Fruit fly (Drosophila melanogaster) whole organism, prepupa: ENCODE results near the gene Cyp4ac3.

Experiments
- Blimp-1 ChIP-seq: fragments of 200-800 bp; sonication (Bioruptor generic); optimal IDR thresholded peaks from 3 replicates; lab custom pipeline; 2017; ENCODE audit warnings: missing biosample characterization, missing genetic modification characterization, mild to moderate bottlenecking, moderate library complexity, missing genetic modification reagents
- CG10631 ChIP-seq: fragments of 200-800 bp; sonication (Bioruptor generic); optimal IDR thresholded peaks from 2 replicates; lab custom pipeline; 2016; ENCODE audit warnings: missing biosample characterization, missing genetic modification characterization
- CG10669 ChIP-seq: fragments of 200-800 bp; sonication (Bioruptor generic); optimal IDR thresholded peaks from 3 replicates; lab custom pipeline; 2018; ENCODE audit warnings: missing biosample characterization, mild to moderate bottlenecking, missing genetic modification characterization, moderate library complexity
- CG11294 ChIP-seq: fragments of 200-800 bp; sonication (Bioruptor generic); IDR thresholded peaks from 2 replicates; pipeline ENCODE4 v1.3.6; 2022; ENCODE audit warnings: missing biosample characterization, missing genetic modification characterization
- CG11762 ChIP-seq: fragments of 200-800 bp; sonication (Bioruptor generic); optimal IDR thresholded peaks from 3 replicates; lab custom pipeline; 2016; ENCODE audit warnings: missing biosample characterization, missing genetic modification characterization; ENCODE audit not compliant: insufficient read depth
- CG11902 ChIP-seq: fragments of 200-800 bp; sonication (Bioruptor generic); optimal IDR thresholded peaks from 3 replicates; lab custom pipeline; 2016; ENCODE audit warnings: missing biosample characterization, missing genetic modification characterization
- CG15336 ChIP-seq: fragments of 200-800 bp; sonication (Bioruptor generic); IDR thresholded peaks from 2 replicates; pipeline ENCODE4 v1.3.6; 2022; ENCODE audit warnings: missing biosample characterization, missing genetic modification characterization
- CG1621 ChIP-seq: fragments of 200-800 bp; sonication (Bioruptor generic); optimal IDR thresholded peaks from 3 replicates; lab custom pipeline; 2018; ENCODE audit warnings: missing biosample characterization, mild to moderate bottlenecking, missing genetic modification characterization
- CG3032 ChIP-seq: fragments of 200-800 bp; optimal IDR thresholded peaks from 2 replicates; lab custom pipeline; 2019; ENCODE audit warnings: missing biosample characterization, mild to moderate bottlenecking, missing genetic modification characterization, moderate library complexity
- CG31627 ChIP-seq: fragments of 200-800 bp; sonication (Bioruptor generic); optimal IDR thresholded peaks from 3 replicates; lab custom pipeline; 2016; ENCODE audit warnings: missing biosample characterization, missing genetic modification characterization
- CG32006 ChIP-seq: fragments of 200-800 bp; sonication (Bioruptor generic); optimal IDR thresholded peaks from 3 replicates; lab custom pipeline; 2017; ENCODE audit warnings: missing biosample characterization, mild to moderate bottlenecking, missing genetic modification characterization
- CG34406 ChIP-seq: fragments of 200-800 bp; sonication (Bioruptor generic); optimal IDR thresholded peaks from 3 replicates; lab custom pipeline; 2016; ENCODE audit warnings: missing biosample characterization, missing genetic modification characterization
- CG3919 ChIP-seq: fragments of 200-800 bp; sonication (Bioruptor generic); optimal IDR thresholded peaks from 3 replicates; lab custom pipeline; 2016; ENCODE audit warnings: missing biosample characterization, missing genetic modification characterization
- CG4318 ChIP-seq: fragments of 200-800 bp; sonication (Bioruptor generic); optimal IDR thresholded peaks from 3 replicates; lab custom pipeline; 2017; ENCODE audit warnings: missing biosample characterization, mild to moderate bottlenecking, missing genetic modification characterization
- CG6163 ChIP-seq: fragments of 200-800 bp; sonication (Bioruptor generic); IDR thresholded peaks from 3 replicates; pipeline ENCODE4 v1.3.6; 2022; ENCODE audit warnings: missing biosample characterization, missing genetic modification characterization
- CG6276 ChIP-seq: fragments of 200-800 bp; sonication (Bioruptor generic); optimal IDR thresholded peaks from 2 replicates; lab custom pipeline; 2017; ENCODE audit warnings: missing biosample characterization, mild to moderate bottlenecking, missing genetic modification characterization
- CG6792 ChIP-seq: fragments of 200-800 bp; sonication (Bioruptor generic); optimal IDR thresholded peaks from 3 replicates; lab custom pipeline; 2016; ENCODE audit warnings: missing biosample characterization, missing genetic modification characterization
- CG6808 ChIP-seq: fragments of 200-800 bp; sonication (Bioruptor generic); optimal IDR thresholded peaks from 3 replicates; lab custom pipeline; 2017; ENCODE audit warnings: missing biosample characterization, missing genetic modification characterization, mild to moderate bottlenecking, moderate library complexity, missing genetic modification reagents
- CG6854 ChIP-seq: fragments of 200-800 bp; sonication (Bioruptor generic); optimal IDR thresholded peaks from 2 replicates; lab custom pipeline; 2017; ENCODE audit warnings: missing biosample characterization, mild to moderate bottlenecking, missing genetic modification characterization
- CG7368 ChIP-seq: fragments of 200-800 bp; sonication (Bioruptor generic); optimal IDR thresholded peaks from 3 replicates; lab custom pipeline; 2016; ENCODE audit warnings: missing biosample characterization, missing genetic modification characterization
- CG8319 ChIP-seq: fragments of 200-800 bp; sonication (Bioruptor generic); optimal IDR thresholded peaks from 3 replicates; lab custom pipeline; 2016; ENCODE audit warnings: missing biosample characterization, missing genetic modification characterization
- CG8632 ChIP-seq: fragments of 200-800 bp; sonication (Bioruptor generic); optimal IDR thresholded peaks from 3 replicates; lab custom pipeline; 2016; ENCODE audit warnings: missing biosample characterization, missing genetic modification characterization
- CG9139 ChIP-seq: fragments of 200-800 bp; sonication (Bioruptor generic); optimal IDR thresholded peaks from 3 replicates; lab custom pipeline; 2017; ENCODE audit warnings: missing biosample characterization, mild to moderate bottlenecking, missing genetic modification characterization
- Eip75B ChIP-seq: fragments of 200-800 bp; sonication (Bioruptor generic); optimal IDR thresholded peaks from 3 replicates; lab custom pipeline; 2016; ENCODE audit warnings: missing biosample characterization, missing genetic modification characterization
- Eip78C ChIP-seq: fragments of 200-800 bp; sonication (Bioruptor generic); peaks from one replicate; lab custom pipeline; 2016; ENCODE audit warnings: missing biosample characterization, missing genetic modification characterization
- Gug ChIP-seq: fragments of 200-800 bp; sonication (Bioruptor generic); IDR thresholded peaks from 2 replicates; pipeline ENCODE4 v1.3.6; 2022; ENCODE audit warnings: missing biosample characterization, missing genetic modification characterization
- Hr38 ChIP-seq: sonication (Bioruptor generic); optimal IDR thresholded peaks from 2 replicates; lab custom pipeline; 2016; ENCODE audit warnings: missing biosample characterization, missing genetic modification characterization
- Hr39 ChIP-seq: fragments of 200-800 bp; sonication (Bioruptor generic); optimal IDR thresholded peaks from 2 replicates; lab custom pipeline; 2016; ENCODE audit warnings: missing biosample characterization, missing genetic modification characterization
- Hr4 ChIP-seq: fragments of 200-800 bp; sonication (Bioruptor generic); optimal IDR thresholded peaks from 3 replicates; lab custom pipeline; 2016; ENCODE audit warnings: missing biosample characterization, missing genetic modification characterization
- Lpt ChIP-seq: fragments of 200-800 bp; sonication (Bioruptor generic); optimal IDR thresholded peaks from 3 replicates; lab custom pipeline; 2016; ENCODE audit warnings: missing biosample characterization, missing genetic modification characterization
- Met ChIP-seq: fragments of 200-800 bp; sonication (Bioruptor generic); optimal IDR thresholded peaks from 3 replicates; lab custom pipeline; 2016; ENCODE audit warnings: missing biosample characterization, missing genetic modification characterization
- OdsH ChIP-seq: fragments of 200-800 bp; sonication (Bioruptor generic); optimal IDR thresholded peaks from 3 replicates; lab custom pipeline; 2016; ENCODE audit warnings: missing biosample characterization, missing genetic modification characterization
- Smox ChIP-seq: fragments of 200-800 bp; sonication (Bioruptor generic); optimal IDR thresholded peaks from 3 replicates; lab custom pipeline; 2016; ENCODE audit warnings: missing biosample characterization, missing genetic modification characterization
- Sox102F ChIP-seq: fragments of 200-800 bp; sonication (Bioruptor generic); optimal IDR thresholded peaks from 2 replicates; lab custom pipeline; 2016; ENCODE audit warnings: missing biosample characterization, mild to moderate bottlenecking, missing genetic modification characterization
- Sox14 ChIP-seq: fragments of 200-800 bp; sonication (Bioruptor generic); optimal IDR thresholded peaks from 3 replicates; lab custom pipeline; 2016; ENCODE audit warnings: missing biosample characterization, missing genetic modification characterization
- Sox15 ChIP-seq: fragments of 200-800 bp; sonication (Bioruptor generic); optimal IDR thresholded peaks from 3 replicates; lab custom pipeline; 2016; ENCODE audit warnings: missing biosample characterization, missing genetic modification characterization
- achi ChIP-seq: fragments of 200-800 bp; sonication (Bioruptor generic); optimal IDR thresholded peaks from 3 replicates; lab custom pipeline; 2016; ENCODE audit warnings: missing biosample characterization, missing genetic modification characterization
- acj6 ChIP-seq: fragments of 200-800 bp; sonication (Bioruptor generic); optimal IDR thresholded peaks from 3 replicates; lab custom pipeline; 2016; ENCODE audit warnings: missing biosample characterization, missing genetic modification characterization
- cyc ChIP-seq: fragments of 200-800 bp; sonication (Bioruptor generic); optimal IDR thresholded peaks from 3 replicates; lab custom pipeline; 2016; ENCODE audit warnings: missing biosample characterization, missing genetic modification characterization
- dac ChIP-seq: fragments of 200-800 bp; sonication (Bioruptor generic); optimal IDR thresholded peaks from 2 replicates; lab custom pipeline; 2017; ENCODE audit warnings: missing biosample characterization, mild to moderate bottlenecking, missing genetic modification characterization
- dsx ChIP-seq: fragments of 200-800 bp; optimal IDR thresholded peaks from 3 replicates; lab custom pipeline; 2019; ENCODE audit warnings: missing biosample characterization, mild to moderate bottlenecking, missing genetic modification characterization, moderate library complexity; ENCODE audit not compliant: poor library complexity, severe bottlenecking
- eg ChIP-seq: fragments of 200-800 bp; sonication (Bioruptor generic); IDR thresholded peaks from 3 replicates; pipeline ENCODE4 v1.3.6; 2022; ENCODE audit warnings: missing biosample characterization, missing genetic modification characterization
- fd59A ChIP-seq: fragments of 200-800 bp; sonication (Bioruptor generic); optimal IDR thresholded peaks from 2 replicates; lab custom pipeline; 2017; ENCODE audit warnings: missing biosample characterization, mild to moderate bottlenecking, missing genetic modification characterization, missing genetic modification reagents
- fd85E ChIP-seq: fragments of 200-800 bp; sonication (Bioruptor generic); optimal IDR thresholded peaks from 3 replicates; lab custom pipeline; 2016; ENCODE audit warnings: missing biosample characterization, missing genetic modification characterization
- fkh ChIP-seq: fragments of 200-800 bp; sonication (Bioruptor generic); optimal IDR thresholded peaks from 3 replicates; lab custom pipeline; 2017; ENCODE audit warnings: missing biosample characterization, mild to moderate bottlenecking, missing genetic modification characterization, moderate library complexity
- lz ChIP-seq: fragments of 200-800 bp; sonication (Bioruptor generic); optimal IDR thresholded peaks from 3 replicates; lab custom pipeline; 2016; ENCODE audit warnings: missing biosample characterization, missing genetic modification characterization
- net ChIP-seq: fragments of 200-800 bp; sonication (Bioruptor generic); optimal IDR thresholded peaks from 3 replicates; lab custom pipeline; 2016; ENCODE audit warnings: missing biosample characterization, missing genetic modification characterization
- pdm3 ChIP-seq: fragments of 200-800 bp; sonication (Bioruptor generic); optimal IDR thresholded peaks from 3 replicates; lab custom pipeline; 2016; ENCODE audit warnings: missing biosample characterization, missing genetic modification characterization
- salr ChIP-seq, 2 experiments: fragments of 200-800 bp; sonication (Bioruptor generic); optimal IDR thresholded peaks; 3 replicates each; lab custom pipeline; 2016 to 2018; ENCODE audit warnings: missing biosample characterization in 2 of 2, missing genetic modification characterization in 2 of 2, mild to moderate bottlenecking in 1 of 2
- spab ChIP-seq: fragments of 200-800 bp; sonication (Bioruptor generic); optimal IDR thresholded peaks from 2 replicates; lab custom pipeline; 2017; ENCODE audit warnings: missing biosample characterization, mild to moderate bottlenecking, missing genetic modification characterization, missing genetic modification reagents
- svp ChIP-seq: fragments of 200-800 bp; sonication (Bioruptor generic); peaks from one replicate; lab custom pipeline; 2016; ENCODE audit warnings: missing biosample characterization, missing genetic modification characterization
- topi ChIP-seq: fragments of 200-800 bp; sonication (Bioruptor generic); optimal IDR thresholded peaks from 3 replicates; lab custom pipeline; 2016; ENCODE audit warnings: missing biosample characterization, missing genetic modification characterization
- vri ChIP-seq: fragments of 200-800 bp; sonication (Bioruptor generic); optimal IDR thresholded peaks from 3 replicates; lab custom pipeline; 2016; ENCODE audit warnings: missing biosample characterization, mild to moderate bottlenecking, missing genetic modification characterization

Cyp4ac3 gene

DNA sequence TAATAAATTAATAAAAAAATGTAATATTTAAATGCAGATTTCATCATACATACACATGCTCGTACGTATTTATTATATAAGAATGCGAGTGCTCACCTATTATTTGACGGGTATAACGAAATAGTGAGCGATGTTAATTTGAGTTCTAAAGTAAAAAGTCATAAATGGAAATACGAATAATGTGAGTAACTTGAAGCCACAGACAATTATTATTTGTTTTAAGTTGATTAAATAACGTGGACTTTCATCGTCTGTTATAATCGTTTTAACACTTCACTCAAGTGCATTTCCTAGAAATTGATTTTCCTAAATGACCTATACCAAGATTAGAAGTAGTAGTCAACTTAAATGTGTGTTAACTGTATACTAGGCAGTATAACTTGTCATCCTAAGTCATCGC is 34.0 kb downstream of the Cyp4ac3 start:
- TF ChIP-seq Sox102F: no peak
- TF ChIP-seq CG15336 (GFP tag; lab: Robert Waterston, UW): no peak; the same call in 1 of the 2 replicates
- no peak for TF ChIP-seq Met (GFP tag; lab: Kevin White, UChicago)
- TF ChIP-seq acj6 (GFP tag; lab: Kevin White, UChicago): peak; percentile 12
- TF ChIP-seq vri (GFP tag; lab: Kevin White, UChicago): no peak
- TF ChIP-seq Hr38 (GFP tag; lab: Kevin White, UChicago): no peak
- TF ChIP-seq CG6792: peak; percentile 16
- TF ChIP-seq CG8632: no peak
- TF ChIP-seq Hr4 (GFP tag; lab: Kevin White, UChicago): peak; percentile 29
- peak; percentile 68 for TF ChIP-seq svp (GFP tag; lab: Kevin White, UChicago)
- no peak for TF ChIP-seq Lpt
- no peak for TF ChIP-seq CG7368 (GFP tag; lab: Kevin White, UChicago)
- peak; percentile 18 for TF ChIP-seq CG4318 (GFP tag; lab: Kevin White, UChicago)
- TF ChIP-seq lz: peak; percentile 31
- peak; percentile 45 for TF ChIP-seq Sox14 (GFP tag; lab: Kevin White, UChicago)
- TF ChIP-seq CG10669 (GFP tag; lab: Kevin White, UChicago): peak; percentile 10
- no peak for TF ChIP-seq fkh (GFP tag; lab: Kevin White, UChicago)
- no peak for TF ChIP-seq CG6163
- peak; percentile 30 for TF ChIP-seq pdm3 (GFP tag; lab: Kevin White, UChicago)
- TF ChIP-seq CG1621: no peak
- no peak for TF ChIP-seq Sox15 (GFP tag; lab: Kevin White, UChicago)
- TF ChIP-seq spab: no peak
- TF ChIP-seq CG11762 (GFP tag; lab: Kevin White, UChicago): no peak
- TF ChIP-seq CG11294 (GFP tag; lab: Robert Waterston, UW): peak; percentile 17; the same call in 1 of the 2 replicates
- no peak; the same call in 1 of the 2 replicates for TF ChIP-seq Gug (GFP tag; lab: Robert Waterston, UW)
- TF ChIP-seq CG10631 (GFP tag; lab: Kevin White, UChicago): no peak
- TF ChIP-seq CG32006: peak; percentile 56
- peak; percentile 24 for TF ChIP-seq topi (GFP tag; lab: Kevin White, UChicago)
- no peak for TF ChIP-seq dsx
- TF ChIP-seq OdsH (GFP tag; lab: Kevin White, UChicago): peak; percentile 49
- TF ChIP-seq dac: no peak
- no peak for TF ChIP-seq cyc (GFP tag; lab: Kevin White, UChicago)
- no peak for TF ChIP-seq CG8319 (GFP tag; lab: Kevin White, UChicago)
- TF ChIP-seq net (GFP tag; lab: Kevin White, UChicago): no peak
- TF ChIP-seq Eip75B: no peak
- no peak for TF ChIP-seq CG9139 (GFP tag; lab: Kevin White, UChicago)
- peak; percentile 63 for TF ChIP-seq Eip78C (GFP tag; lab: Kevin White, UChicago)
- TF ChIP-seq CG31627 (GFP tag; lab: Kevin White, UChicago): peak; percentile 15
- TF ChIP-seq CG6276 (GFP tag; lab: Kevin White, UChicago): no peak
- peak; percentile 5 for TF ChIP-seq CG3032
- TF ChIP-seq eg (GFP tag; lab: Robert Waterston, UW): peak; percentile 16; the same call in 2 of the 3 replicates
- TF ChIP-seq fd85E (GFP tag; lab: Kevin White, UChicago): no peak
- peak; percentile 23 for TF ChIP-seq Smox (GFP tag; lab: Kevin White, UChicago)
- no peak for TF ChIP-seq salr (GFP tag; optimal IDR thresholded peaks at IDR 0.05; lab: Kevin White, UChicago)
- TF ChIP-seq Blimp-1 (GFP tag; lab: Kevin White, UChicago): no peak
- peak; percentile 31 for TF ChIP-seq Hr39
- no peak for TF ChIP-seq CG3919 (GFP tag; lab: Kevin White, UChicago)
- no peak for TF ChIP-seq CG6808
- TF ChIP-seq achi (GFP tag; lab: Kevin White, UChicago): no peak
- TF ChIP-seq CG34406 (GFP tag; lab: Kevin White, UChicago): peak; percentile 20
- no peak for TF ChIP-seq fd59A
- TF ChIP-seq CG6854 (GFP tag; lab: Kevin White, UChicago): no peak
- TF ChIP-seq CG11902 (GFP tag; lab: Kevin White, UChicago): no peak
